Worm (Caenorhabditis elegans) whole organism, young adult: ENCODE results near the gene K10C9.1.

ENCODE experiments used
- Y56A3A.18 ChIP-seq: fragments of 200-800 bp; sonication (Bioruptor generic); IDR thresholded peaks from 2 replicates; pipeline ENCODE4 v1.3.6; 2022; ENCODE audit warnings: missing genetic modification reagents, missing genetic modification characterization, missing compliant biosample characterization
- aptf-2 ChIP-seq: fragments of 200-800 bp; sonication (Bioruptor generic); conservative IDR thresholded peaks from 2 replicates; pipeline ENCODE4 v1.3.6; 2022; ENCODE audit warnings: missing genetic modification reagents, missing genetic modification characterization, missing compliant biosample characterization
- bed-2 ChIP-seq: fragments of 200-800 bp; sonication (Bioruptor generic); IDR thresholded peaks from 2 replicates; pipeline ENCODE4 v1.3.6; 2022; ENCODE audit warnings: missing genetic modification reagents, missing genetic modification characterization, missing compliant biosample characterization
- ccch-3 ChIP-seq: fragments of 200-800 bp; sonication (Bioruptor generic); optimal IDR thresholded peaks from 2 replicates; lab custom pipeline; 2018; ENCODE audit warnings: mild to moderate bottlenecking, missing genetic modification characterization, missing compliant biosample characterization
- egl-18 ChIP-seq: fragments of 200-800 bp; sonication (Bioruptor generic); IDR thresholded peaks from 2 replicates; pipeline ENCODE4 v1.3.6; 2022; ENCODE audit warnings: missing genetic modification reagents, missing genetic modification characterization, missing compliant biosample characterization
- hmg-1.2 ChIP-seq: fragments of 200-800 bp; sonication (Bioruptor generic); IDR thresholded peaks from 2 replicates; pipeline ENCODE4 v1.3.6; 2022; ENCODE audit warnings: missing genetic modification reagents, missing genetic modification characterization, missing compliant biosample characterization
- nfyb-1 ChIP-seq: fragments of 200-800 bp; sonication (Bioruptor generic); IDR thresholded peaks from 2 replicates; pipeline ENCODE4 v1.3.6; 2022; ENCODE audit warnings: missing genetic modification reagents, missing genetic modification characterization, missing compliant biosample characterization
- nhr-179 ChIP-seq: sonication (generic microtip); optimal IDR thresholded peaks from 2 replicates; lab custom pipeline; 2016; ENCODE audit warnings: mild to moderate bottlenecking, missing genetic modification characterization, missing compliant biosample characterization
- nhr-90 ChIP-seq: sonication (generic microtip); optimal IDR thresholded peaks from 2 replicates; lab custom pipeline; 2016; ENCODE audit warnings: missing genotype, mild to moderate bottlenecking, missing genetic modification characterization, missing compliant biosample characterization
- rec-8 ChIP-seq, 2 experiments: sonication (generic microtip); optimal IDR thresholded peaks; 2 replicates each; lab custom pipeline; 2016; ENCODE audit warnings: mild to moderate bottlenecking in 2 of 2, missing genetic modification characterization in 2 of 2, missing genetic modification reagents in 2 of 2, missing genotype in 2 of 2, missing biosample characterization in 1 of 2, missing compliant biosample characterization in 1 of 2, moderate library complexity in 1 of 2
- repo-1 ChIP-seq: sonication (generic microtip); optimal IDR thresholded peaks from 2 replicates; lab custom pipeline; 2017; ENCODE audit warnings: mild to moderate bottlenecking, missing genetic modification characterization, missing compliant biosample characterization
- rpc-1 ChIP-seq, 2 experiments: fragments of 150-350 bp in 1 of 2; sonication (generic microtip) in 1 of 2; optimal IDR thresholded peaks; 2 replicates each; lab custom pipeline; 2014 to 2018; ENCODE audit warnings: missing biosample characterization in 1 of 2, missing genetic modification characterization in 1 of 2, missing genetic modification reagents in 1 of 2, missing genotype in 1 of 2
- snpc-1.3 ChIP-seq: sonication (generic microtip); optimal IDR thresholded peaks from 2 replicates; lab custom pipeline; 2017; ENCODE audit warnings: missing genetic modification characterization, mild to moderate bottlenecking, missing compliant biosample characterization, antibody characterized with exemption, moderate library complexity, missing genotype, missing genetic modification reagents; ENCODE audit not compliant: insufficient read depth

- no peak for TF ChIP-seq Y56A3A.18 (GFP tag; lab: Robert Waterston, UW)
- no peak for TF ChIP-seq rec-8 (tag; optimal IDR thresholded peaks at IDR 0.05; lab: Kevin White, UChicago)
- TF ChIP-seq repo-1 (tag; lab: Kevin White, UChicago) = no peak
- no peak for TF ChIP-seq nfyb-1 (GFP tag; lab: Robert Waterston, UW)
- no peak for TF ChIP-seq rpc-1 (optimal IDR thresholded peaks at IDR 0.05; lab: Kevin White, UChicago)
- no peak for TF ChIP-seq rpc-1 (tag; optimal IDR thresholded peaks at IDR 0.05; lab: Kevin White, UChicago)
- TF ChIP-seq egl-18 (GFP tag; lab: Robert Waterston, UW) = no peak
- TF ChIP-seq ccch-3 (GFP tag; lab: Kevin White, UChicago) = no peak
- no peak for TF ChIP-seq hmg-1.2 (GFP tag; lab: Robert Waterston, UW)
- no peak for TF ChIP-seq bed-2
- no peak for TF ChIP-seq nhr-179
- TF ChIP-seq snpc-1.3 (tag; lab: Kevin White, UChicago) = no peak
- no peak for TF ChIP-seq nhr-90 (tag; lab: Kevin White, UChicago)
- no peak for TF ChIP-seq aptf-2
These were observed 26.6 kb upstream of the K10C9.1 start, which contains the start of gene nra-4 for ce11 chrV:1048482-1048881.
